Worm (Caenorhabditis elegans): ENCODE data around the gene srh-286.

DNA sequence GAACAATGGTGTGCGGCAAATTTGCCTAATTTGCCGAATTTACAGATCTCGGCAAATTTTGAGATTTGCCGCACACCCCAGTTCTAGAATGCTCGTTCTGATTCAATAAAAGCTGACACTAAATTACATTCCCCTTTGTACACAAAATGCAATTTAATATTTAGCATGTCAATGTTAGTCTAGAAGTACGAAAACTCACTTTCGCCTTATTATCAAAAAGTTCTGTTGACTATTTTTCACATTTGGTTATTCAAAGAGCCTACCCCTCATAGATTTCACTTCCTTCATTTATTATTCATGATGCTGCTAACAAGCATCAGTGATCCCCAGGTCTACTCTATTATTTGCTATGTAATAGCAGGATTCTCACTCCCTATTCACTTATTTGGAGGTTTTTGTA is 25.4 kb downstream of the srh-286 start, which contains the start of gene srh-298:
- TF ChIP-seq him-1 (tag; optimal IDR thresholded peaks at IDR 0.05) (no peak), dao-5 (tag; optimal IDR thresholded peaks at IDR 0.05) (no peak)

All from whole organism, L4/young adult.